Fruit fly (Drosophila melanogaster) whole organism, embryonic: ENCODE results near the gene CG4025.

Experiments
- B-H1 ChIP-seq: fragments of 200-800 bp; sonication (Bioruptor generic); IDR thresholded peaks from 3 replicates; pipeline ENCODE4 v1.3.6; 2022; ENCODE audit warnings: missing biosample characterization, missing genetic modification characterization
- Blimp-1 ChIP-seq: fragments of 200-800 bp; sonication (Bioruptor generic); optimal IDR thresholded peaks from 3 replicates; lab custom pipeline; 2018; ENCODE audit warnings: missing biosample characterization, missing genetic modification characterization, mild to moderate bottlenecking, moderate library complexity, missing genetic modification reagents
- CG10321 ChIP-seq: fragments of 200-800 bp; sonication (Bioruptor generic); IDR thresholded peaks from 2 replicates; pipeline ENCODE4 v1.3.6; 2022; ENCODE audit warnings: missing biosample characterization, missing genetic modification characterization
- CG10366 ChIP-seq: fragments of 200-800 bp; sonication (Bioruptor generic); IDR thresholded peaks from 2 replicates; pipeline ENCODE4 v1.3.6; 2022; ENCODE audit warnings: missing biosample characterization, missing genetic modification characterization
- CG10431 ChIP-seq: fragments of 200-800 bp; sonication (Bioruptor generic); optimal IDR thresholded peaks from 3 replicates; lab custom pipeline; 2018; ENCODE audit warnings: missing biosample characterization, mild to moderate bottlenecking, missing genetic modification characterization
- CG10654 ChIP-seq: fragments of 200-800 bp; sonication (Bioruptor generic); optimal IDR thresholded peaks from 2 replicates; lab custom pipeline; 2016; ENCODE audit warnings: missing biosample characterization, missing genetic modification characterization
- CG10959 ChIP-seq: fragments of 200-800 bp; sonication (Bioruptor generic); IDR thresholded peaks from 2 replicates; pipeline ENCODE4 v1.3.6; 2022; ENCODE audit warnings: missing biosample characterization, missing genetic modification characterization
- CG12659 ChIP-seq: fragments of 200-800 bp; sonication (Bioruptor generic); optimal IDR thresholded peaks from 3 replicates; lab custom pipeline; 2017; ENCODE audit warnings: mild to moderate bottlenecking, missing biosample characterization, missing genetic modification reagents, missing genetic modification characterization
- CG14860 ChIP-seq: fragments of 200-800 bp; sonication (Bioruptor generic); IDR thresholded peaks from 3 replicates; pipeline ENCODE4 v1.3.6; 2022; ENCODE audit warnings: missing biosample characterization, missing genetic modification characterization; ENCODE audit not compliant: partially characterized antibody
- CG16813 ChIP-seq: fragments of 200-800 bp; sonication (Bioruptor generic); IDR thresholded peaks from 3 replicates; pipeline ENCODE4 v1.3.6; 2022; ENCODE audit warnings: missing biosample characterization, missing genetic modification characterization; ENCODE audit not compliant: partially characterized antibody
- CG30403 ChIP-seq: fragments of 200-800 bp; sonication (Bioruptor generic); optimal IDR thresholded peaks from 3 replicates; lab custom pipeline; 2016; ENCODE audit warnings: missing biosample characterization, missing genetic modification characterization
- CG33557 ChIP-seq: fragments of 200-800 bp; sonication (Bioruptor generic); optimal IDR thresholded peaks from 2 replicates; lab custom pipeline; 2019; ENCODE audit warnings: missing biosample characterization, mild to moderate bottlenecking, missing genetic modification characterization, moderate library complexity
- CG34422 ChIP-seq: fragments of 200-800 bp; sonication (Bioruptor generic); IDR thresholded peaks from 3 replicates; pipeline ENCODE4 v1.3.6; 2022; ENCODE audit warnings: missing biosample characterization, missing genetic modification characterization
- CG43689 ChIP-seq: fragments of 200-800 bp; sonication (Bioruptor generic); IDR thresholded peaks from 2 replicates; pipeline ENCODE4 v1.3.6; 2022; ENCODE audit warnings: missing biosample characterization, missing genetic modification characterization
- CG9609 ChIP-seq: fragments of 200-800 bp; sonication (Bioruptor generic); optimal IDR thresholded peaks from 3 replicates; lab custom pipeline; 2016; ENCODE audit warnings: missing biosample characterization, missing genetic modification characterization
- CG9932 ChIP-seq: fragments of 200-800 bp; sonication (Bioruptor generic); IDR thresholded peaks from 2 replicates; pipeline ENCODE4 v1.3.6; 2022; ENCODE audit warnings: missing biosample characterization, missing genetic modification characterization
- Dip2 ChIP-seq: fragments of 200-800 bp; sonication (Bioruptor generic); IDR thresholded peaks from 2 replicates; pipeline ENCODE4 v1.3.6; 2022; ENCODE audit warnings: missing biosample characterization, missing genetic modification characterization
- Dll ChIP-seq: fragments of 200-800 bp; sonication (Bioruptor generic); IDR thresholded peaks from 4 replicates; pipeline ENCODE4 v1.3.6; 2022; ENCODE audit warnings: missing biosample characterization, missing genetic modification characterization; ENCODE audit not compliant: partially characterized antibody
- E2f1 ChIP-seq: fragments of 200-800 bp; sonication (Bioruptor generic); IDR thresholded peaks from 2 replicates; pipeline ENCODE4 v1.3.6; 2022; ENCODE audit warnings: missing biosample characterization, missing genetic modification characterization
- E2f2 ChIP-seq: fragments of 200-800 bp; sonication (Bioruptor generic); IDR thresholded peaks from 2 replicates; pipeline ENCODE4 v1.3.6; 2022; ENCODE audit warnings: missing biosample characterization, missing genetic modification characterization
- Elba2 ChIP-seq: fragments of 200-800 bp; sonication (Bioruptor generic); optimal IDR thresholded peaks from 3 replicates; lab custom pipeline; 2016; ENCODE audit warnings: missing biosample characterization, missing genetic modification characterization
- Fer1 ChIP-seq: fragments of 200-800 bp; sonication (Bioruptor generic); optimal IDR thresholded peaks from 2 replicates; lab custom pipeline; 2017; ENCODE audit warnings: missing biosample characterization, mild to moderate bottlenecking, missing genetic modification characterization
- GATAe ChIP-seq: fragments of 200-800 bp; sonication (Bioruptor generic); conservative IDR thresholded peaks from 2 replicates; pipeline ENCODE4 v1.3.6; 2022; ENCODE audit warnings: missing biosample characterization, missing genetic modification characterization
- Hey ChIP-seq: fragments of 200-800 bp; sonication (Bioruptor generic); optimal IDR thresholded peaks from 3 replicates; lab custom pipeline; 2018; ENCODE audit warnings: missing biosample characterization, mild to moderate bottlenecking, missing genetic modification characterization
- Hr3 ChIP-seq: fragments of 200-800 bp; sonication (Bioruptor generic); optimal IDR thresholded peaks from 3 replicates; lab custom pipeline; 2016; ENCODE audit warnings: missing biosample characterization, missing genetic modification characterization
- Hr51 ChIP-seq, 2 experiments: fragments of 200-800 bp; sonication (Bioruptor generic); optimal IDR thresholded peaks; 2 replicates in 1 of 2; 3 replicates in 1 of 2; lab custom pipeline; 2016 to 2018; ENCODE audit warnings: missing biosample characterization in 2 of 2, missing genetic modification characterization in 2 of 2, mild to moderate bottlenecking in 1 of 2, moderate library complexity in 1 of 2
- Hsf ChIP-seq: fragments of 200-800 bp; sonication (Bioruptor generic); optimal IDR thresholded peaks from 3 replicates; lab custom pipeline; 2016; ENCODE audit warnings: missing biosample characterization, missing genetic modification characterization
- NK7.1 ChIP-seq: fragments of 200-800 bp; sonication (Bioruptor generic); optimal IDR thresholded peaks from 3 replicates; lab custom pipeline; 2016; ENCODE audit warnings: missing biosample characterization, missing genetic modification characterization
- Nf-YC ChIP-seq: fragments of 200-800 bp; optimal IDR thresholded peaks from 3 replicates; lab custom pipeline; 2019; ENCODE audit warnings: missing biosample characterization, mild to moderate bottlenecking, missing genetic modification characterization, moderate library complexity
- Six4 ChIP-seq: fragments of 200-800 bp; sonication (Bioruptor generic); optimal IDR thresholded peaks from 2 replicates; lab custom pipeline; 2016; ENCODE audit warnings: missing biosample characterization, missing genetic modification characterization
- Spps ChIP-seq: fragments of 200-800 bp; sonication (Bioruptor generic); optimal IDR thresholded peaks from 2 replicates; lab custom pipeline; 2018; ENCODE audit warnings: missing biosample characterization, mild to moderate bottlenecking, missing genetic modification characterization
- TFAM ChIP-seq: fragments of 200-800 bp; sonication (Bioruptor generic); optimal IDR thresholded peaks from 2 replicates; lab custom pipeline; 2017; ENCODE audit warnings: missing biosample characterization, missing genetic modification characterization, inconsistent platforms
- ara ChIP-seq: fragments of 200-800 bp; sonication (Bioruptor generic); IDR thresholded peaks from 2 replicates; pipeline ENCODE4 v1.3.6; 2022; ENCODE audit warnings: missing biosample characterization, missing genetic modification characterization
- ash1 ChIP-seq: fragments of 200-800 bp; sonication (Bioruptor generic); optimal IDR thresholded peaks from 2 replicates; lab custom pipeline; 2018; ENCODE audit warnings: missing biosample characterization, mild to moderate bottlenecking, missing genetic modification characterization
- ato ChIP-seq: fragments of 200-800 bp; sonication (Bioruptor generic); IDR thresholded peaks from 2 replicates; pipeline ENCODE4 v1.3.6; 2022; ENCODE audit warnings: missing biosample characterization, missing genetic modification characterization; ENCODE audit not compliant: partially characterized antibody
- chn ChIP-seq: fragments of 200-800 bp; sonication (Bioruptor generic); optimal IDR thresholded peaks from 2 replicates; lab custom pipeline; 2016; ENCODE audit warnings: missing biosample characterization, missing genetic modification characterization
- grn ChIP-seq: fragments of 200-800 bp; sonication (Bioruptor generic); optimal IDR thresholded peaks from 3 replicates; lab custom pipeline; 2017; ENCODE audit warnings: missing biosample characterization, missing genetic modification characterization
- ind ChIP-seq: fragments of 200-800 bp; sonication (Bioruptor generic); optimal IDR thresholded peaks from 3 replicates; lab custom pipeline; 2016; ENCODE audit warnings: missing biosample characterization, missing genetic modification characterization
- lab ChIP-seq: fragments of 200-800 bp; sonication (Bioruptor generic); optimal IDR thresholded peaks from 3 replicates; lab custom pipeline; 2017; ENCODE audit warnings: missing biosample characterization, missing genetic modification characterization, mild to moderate bottlenecking, moderate library complexity, missing genetic modification reagents
- nau ChIP-seq: fragments of 200-800 bp; sonication (Bioruptor generic); optimal IDR thresholded peaks from 3 replicates; lab custom pipeline; 2017; ENCODE audit warnings: missing biosample characterization, mild to moderate bottlenecking, missing genetic modification characterization, missing genetic modification reagents
- pfk ChIP-seq: fragments of 200-800 bp; sonication (Bioruptor generic); optimal IDR thresholded peaks from 2 replicates; lab custom pipeline; 2018; ENCODE audit warnings: missing biosample characterization, mild to moderate bottlenecking, missing genetic modification characterization, moderate library complexity
- phol ChIP-seq: fragments of 200-800 bp; sonication (Bioruptor generic); optimal IDR thresholded peaks from 3 replicates; lab custom pipeline; 2018; ENCODE audit warnings: missing biosample characterization, mild to moderate bottlenecking, missing genetic modification characterization, moderate library complexity
- ro ChIP-seq: fragments of 200-800 bp; sonication (Bioruptor generic); IDR thresholded peaks from 2 replicates; pipeline ENCODE4 v1.3.6; 2022; ENCODE audit warnings: missing biosample characterization, missing genetic modification characterization
- salm ChIP-seq: fragments of 200-800 bp; sonication (Bioruptor generic); optimal IDR thresholded peaks from 2 replicates; lab custom pipeline; 2018; ENCODE audit warnings: missing biosample characterization, mild to moderate bottlenecking, missing genetic modification characterization
- shn ChIP-seq: fragments of 200-800 bp; sonication (Bioruptor generic); optimal IDR thresholded peaks from 3 replicates; lab custom pipeline; 2016; ENCODE audit warnings: missing biosample characterization, missing genetic modification characterization
- sisA ChIP-seq: fragments of 200-800 bp; sonication (Bioruptor generic); IDR thresholded peaks from 2 replicates; pipeline ENCODE4 v1.3.6; 2022; ENCODE audit warnings: missing biosample characterization, missing genetic modification characterization
- tgo ChIP-seq: fragments of 200-800 bp; sonication (Bioruptor generic); IDR thresholded peaks from 3 replicates; pipeline ENCODE4 v1.3.6; 2022; ENCODE audit warnings: missing biosample characterization, missing genetic modification characterization
- vnd ChIP-seq: fragments of 200-800 bp; sonication (Bioruptor generic); IDR thresholded peaks from 3 replicates; pipeline ENCODE4 v1.3.6; 2022; ENCODE audit warnings: missing biosample characterization, missing genetic modification characterization; ENCODE audit not compliant: partially characterized antibody

CG4025 gene

dm6 chrX:2123013-2123964 is 46.5 kb downstream of the CG4025 start, which contains the start of gene ph-d (continued):
- TF ChIP-seq Spps (tag; lab: Kevin White, UChicago): no peak
- TF ChIP-seq Fer1 (GFP tag; lab: Kevin White, UChicago): peak; percentile 48
- peak; percentile 79 for TF ChIP-seq pfk (GFP tag; lab: Kevin White, UChicago)
- TF ChIP-seq Dll (GFP tag; lab: Robert Waterston, UW): no peak
- peak; percentile 10; the same call in 1 of the 3 replicates for TF ChIP-seq B-H1 (GFP tag; lab: Robert Waterston, UW)
- TF ChIP-seq Blimp-1 (GFP tag; lab: Kevin White, UChicago): peak; percentile 52
- peak; percentile 29 for TF ChIP-seq Hsf (GFP tag; lab: Kevin White, UChicago)
- peak; percentile 80 for TF ChIP-seq ash1 (GFP tag; lab: Kevin White, UChicago)
- no peak for TF ChIP-seq ato (GFP tag; lab: Robert Waterston, UW)
- TF ChIP-seq CG10959 (GFP tag; lab: Robert Waterston, UW): no peak
- peak; percentile 36 for TF ChIP-seq CG10431
- no peak for TF ChIP-seq CG10654 (GFP tag; lab: Kevin White, UChicago)
- TF ChIP-seq Six4 (GFP tag; lab: Kevin White, UChicago): no peak
- TF ChIP-seq ara (GFP tag; lab: Robert Waterston, UW): no peak
- TF ChIP-seq chn (GFP tag; lab: Kevin White, UChicago): no peak
- peak; percentile 57 for TF ChIP-seq GATAe (GFP tag; lab: Robert Waterston, UW)
- TF ChIP-seq nau (GFP tag; lab: Kevin White, UChicago): peak; percentile 47
- TF ChIP-seq CG10321: peak; percentile 98
- TF ChIP-seq vnd (GFP tag; lab: Robert Waterston, UW): no peak
- TF ChIP-seq CG10366: peak; percentile 37; the same call in 1 of the 2 replicates
- no peak for TF ChIP-seq Hr3 (GFP tag; lab: Kevin White, UChicago)
- TF ChIP-seq CG34422 (GFP tag; lab: Robert Waterston, UW): 0 out of 3 replicates have a peak, but pooled peaks have one; percentile 25
- peak; percentile 51 for TF ChIP-seq phol (tag; lab: Kevin White, UChicago)
- peak; percentile 32 for TF ChIP-seq salm (tag; lab: Kevin White, UChicago)
- TF ChIP-seq CG9932: peak; percentile 41; the same call in 1 of the 2 replicates
- peak; percentile 95 for TF ChIP-seq Nf-YC
- peak; percentile 46 for TF ChIP-seq ind
- TF ChIP-seq sisA: peak; percentile 48
- no peak for TF ChIP-seq CG14860 (GFP tag; lab: Robert Waterston, UW)
- TF ChIP-seq lab: peak; percentile 47
- peak; percentile 58 for TF ChIP-seq CG12659 (GFP tag; lab: Kevin White, UChicago)
- peak; percentile 43 to 53 for TF ChIP-seq Hr51 (GFP tag; optimal IDR thresholded peaks at IDR 0.05; lab: Kevin White, UChicago)
- no peak for TF ChIP-seq CG43689 (GFP tag; lab: Robert Waterston, UW)
- TF ChIP-seq Elba2 (GFP tag; lab: Kevin White, UChicago): no peak
- no peak for TF ChIP-seq CG9609 (GFP tag; lab: Kevin White, UChicago)
- peak; percentile 34; the same call in 1 of the 3 replicates for TF ChIP-seq CG16813 (GFP tag; lab: Robert Waterston, UW)
- TF ChIP-seq TFAM (GFP tag; lab: Kevin White, UChicago): no peak
- peak; percentile 41 for TF ChIP-seq CG33557 (GFP tag; lab: Kevin White, UChicago)
- TF ChIP-seq tgo (GFP tag; lab: Robert Waterston, UW): no peak
- TF ChIP-seq CG30403 (GFP tag; lab: Kevin White, UChicago): peak; percentile 42
- TF ChIP-seq Dip2 (GFP tag; lab: Robert Waterston, UW): no peak
- TF ChIP-seq Hey (tag; lab: Kevin White, UChicago): peak; percentile 43
- no peak for TF ChIP-seq ro (GFP tag; lab: Robert Waterston, UW)
- peak; percentile 3 for TF ChIP-seq NK7.1
- peak; percentile 68 for TF ChIP-seq E2f2 (GFP tag; lab: Robert Waterston, UW)
- no peak for TF ChIP-seq grn (GFP tag; lab: Kevin White, UChicago)
- no peak for TF ChIP-seq shn
- TF ChIP-seq E2f1 (GFP tag; lab: Robert Waterston, UW): peak; percentile 42; the same call in 1 of the 2 replicates
